Fruit fly (Drosophila melanogaster) whole organism, embryonic: ENCODE data around the gene nanos.

Experiments
- Aef1 ChIP-seq: fragments of 200-800 bp; sonication (Bioruptor generic); IDR thresholded peaks from 3 replicates; pipeline ENCODE4 v1.3.6; 2022; ENCODE audit warnings: missing biosample characterization, missing genetic modification characterization
- C15 ChIP-seq: fragments of 200-800 bp; sonication (Bioruptor generic); IDR thresholded peaks from 3 replicates; pipeline ENCODE4 v1.3.6; 2022; ENCODE audit warnings: missing biosample characterization, missing genetic modification characterization
- CG1024 ChIP-seq: fragments of 200-800 bp; sonication (Bioruptor generic); IDR thresholded peaks from 2 replicates; pipeline ENCODE4 v1.3.6; 2022; ENCODE audit warnings: missing biosample characterization, missing genetic modification characterization
- CG10267 ChIP-seq: fragments of 200-800 bp; sonication (Bioruptor generic); optimal IDR thresholded peaks from 2 replicates; lab custom pipeline; 2018; ENCODE audit warnings: missing biosample characterization, mild to moderate bottlenecking, missing genetic modification characterization, moderate library complexity
- CG10274 ChIP-seq: fragments of 200-800 bp; sonication (Bioruptor generic); optimal IDR thresholded peaks from 3 replicates; lab custom pipeline; 2017; ENCODE audit warnings: missing biosample characterization, mild to moderate bottlenecking, missing genetic modification characterization
- CG10321 ChIP-seq: fragments of 200-800 bp; sonication (Bioruptor generic); IDR thresholded peaks from 2 replicates; pipeline ENCODE4 v1.3.6; 2022; ENCODE audit warnings: missing biosample characterization, missing genetic modification characterization
- CG10431 ChIP-seq: fragments of 200-800 bp; sonication (Bioruptor generic); optimal IDR thresholded peaks from 3 replicates; lab custom pipeline; 2018; ENCODE audit warnings: missing biosample characterization, mild to moderate bottlenecking, missing genetic modification characterization
- CG10654 ChIP-seq: fragments of 200-800 bp; sonication (Bioruptor generic); optimal IDR thresholded peaks from 2 replicates; lab custom pipeline; 2016; ENCODE audit warnings: missing biosample characterization, missing genetic modification characterization
- CG11398 ChIP-seq: fragments of 200-800 bp; sonication (Bioruptor generic); optimal IDR thresholded peaks from 2 replicates; lab custom pipeline; 2016; ENCODE audit warnings: missing biosample characterization, missing genetic modification characterization
- CG13775 ChIP-seq: fragments of 200-800 bp; sonication (Bioruptor generic); optimal IDR thresholded peaks from 3 replicates; lab custom pipeline; 2017; ENCODE audit warnings: missing biosample characterization, mild to moderate bottlenecking, missing genetic modification characterization
- CG13894 ChIP-seq: fragments of 200-800 bp; sonication (Bioruptor generic); optimal IDR thresholded peaks from 3 replicates; lab custom pipeline; 2018; ENCODE audit warnings: missing biosample characterization, mild to moderate bottlenecking, missing genetic modification characterization, moderate library complexity
- CG15011 ChIP-seq: fragments of 200-800 bp; sonication (Bioruptor generic); optimal IDR thresholded peaks from 3 replicates; lab custom pipeline; 2018; ENCODE audit warnings: missing biosample characterization, mild to moderate bottlenecking, missing genetic modification characterization
- CG15514 ChIP-seq: fragments of 200-800 bp; sonication (Bioruptor generic); optimal IDR thresholded peaks from 3 replicates; lab custom pipeline; 2017; ENCODE audit warnings: missing biosample characterization, missing genetic modification characterization, mild to moderate bottlenecking, moderate library complexity, missing genetic modification reagents
- CG16779 ChIP-seq: fragments of 200-800 bp; sonication (Bioruptor generic); IDR thresholded peaks from 2 replicates; pipeline ENCODE4 v1.3.6; 2022; ENCODE audit warnings: missing biosample characterization, missing genetic modification characterization
- CG18262 ChIP-seq: fragments of 200-800 bp; optimal IDR thresholded peaks from 3 replicates; lab custom pipeline; 2019; ENCODE audit warnings: missing biosample characterization, mild to moderate bottlenecking, missing genetic modification characterization, moderate library complexity
- CG1832 ChIP-seq: fragments of 200-800 bp; sonication (Bioruptor generic); optimal IDR thresholded peaks from 2 replicates; lab custom pipeline; 2017; ENCODE audit warnings: missing biosample characterization, mild to moderate bottlenecking, missing genetic modification characterization, inconsistent platforms
- CG18619 ChIP-seq: fragments of 200-800 bp; sonication (Bioruptor generic); optimal IDR thresholded peaks from 3 replicates; lab custom pipeline; 2017; ENCODE audit warnings: missing biosample characterization, mild to moderate bottlenecking, missing genetic modification characterization
- CG31441 ChIP-seq: fragments of 200-800 bp; sonication (Bioruptor generic); IDR thresholded peaks from 2 replicates; pipeline ENCODE4 v1.3.6; 2022; ENCODE audit warnings: missing biosample characterization, missing genetic modification characterization
- CG33213 ChIP-seq: fragments of 200-800 bp; sonication (Bioruptor generic); optimal IDR thresholded peaks from 3 replicates; lab custom pipeline; 2016; ENCODE audit warnings: missing biosample characterization, missing genetic modification characterization
- CG7928 ChIP-seq: fragments of 200-800 bp; sonication (Bioruptor generic); optimal IDR thresholded peaks from 2 replicates; lab custom pipeline; 2017; ENCODE audit warnings: missing biosample characterization, mild to moderate bottlenecking, missing genetic modification characterization
- CG8290 ChIP-seq, 3 experiments: fragments of 200-800 bp; sonication (Bioruptor generic); optimal IDR thresholded peaks; 2 replicates each; lab custom pipeline; 2016 to 2019; ENCODE audit warnings: missing biosample characterization in 3 of 3, missing genetic modification characterization in 3 of 3, mild to moderate bottlenecking in 2 of 3, moderate library complexity in 1 of 3
- CG8944 ChIP-seq: fragments of 200-800 bp; sonication (Bioruptor generic); optimal IDR thresholded peaks from 3 replicates; lab custom pipeline; 2016; ENCODE audit warnings: missing biosample characterization, missing genetic modification characterization
- Dad ChIP-seq: fragments of 200-800 bp; sonication (Bioruptor generic); optimal IDR thresholded peaks from 3 replicates; lab custom pipeline; 2016; ENCODE audit warnings: missing biosample characterization, missing genetic modification characterization
- Drgx ChIP-seq: fragments of 200-800 bp; sonication (Bioruptor generic); IDR thresholded peaks from 2 replicates; pipeline ENCODE4 v1.3.6; 2022; ENCODE audit warnings: missing biosample characterization, missing genetic modification characterization
- Ets97D ChIP-seq: fragments of 200-800 bp; sonication (Bioruptor generic); optimal IDR thresholded peaks from 3 replicates; lab custom pipeline; 2016; ENCODE audit warnings: missing biosample characterization, missing genetic modification characterization
- HmgZ ChIP-seq: fragments of 200-800 bp; sonication (Bioruptor generic); optimal IDR thresholded peaks from 2 replicates; lab custom pipeline; 2018; ENCODE audit warnings: missing biosample characterization, mild to moderate bottlenecking, missing genetic modification characterization
- Hr78 ChIP-seq, 2 experiments: fragments of 200-800 bp in 1 of 2; fragments of >200 bp in 1 of 2; sonication (Bioruptor generic) in 1 of 2; optimal IDR thresholded peaks; 2 replicates each; lab custom pipeline; 2017 to 2019; ENCODE audit warnings: missing biosample characterization in 2 of 2, missing genetic modification characterization in 2 of 2, mild to moderate bottlenecking in 1 of 2, moderate library complexity in 1 of 2
- Ravus ChIP-seq: fragments of 200-800 bp; sonication (Bioruptor generic); IDR thresholded peaks from 2 replicates; pipeline ENCODE4 v1.3.6; 2022; ENCODE audit warnings: missing biosample characterization, missing genetic modification characterization
- Scr ChIP-seq: fragments of 200-800 bp; sonication (Bioruptor generic); IDR thresholded peaks from 2 replicates; pipeline ENCODE4 v1.3.6; 2022; ENCODE audit warnings: missing biosample characterization, missing genetic modification characterization; ENCODE audit not compliant: partially characterized antibody
- YL-1 ChIP-seq: fragments of 200-800 bp; sonication (Bioruptor generic); optimal IDR thresholded peaks from 3 replicates; lab custom pipeline; 2017; ENCODE audit warnings: missing biosample characterization, mild to moderate bottlenecking, missing genetic modification characterization
- ato ChIP-seq: fragments of 200-800 bp; sonication (Bioruptor generic); IDR thresholded peaks from 2 replicates; pipeline ENCODE4 v1.3.6; 2022; ENCODE audit warnings: missing biosample characterization, missing genetic modification characterization; ENCODE audit not compliant: partially characterized antibody
- bcd ChIP-seq: fragments of 200-800 bp; sonication (Bioruptor generic); optimal IDR thresholded peaks from 2 replicates; lab custom pipeline; 2017; ENCODE audit warnings: missing biosample characterization, mild to moderate bottlenecking, missing genetic modification characterization
- chinmo ChIP-seq: fragments of 200-800 bp; sonication (Bioruptor generic); IDR thresholded peaks from 4 replicates; pipeline ENCODE4 v1.3.6; 2022; ENCODE audit warnings: missing biosample characterization, missing genetic modification characterization; ENCODE audit not compliant: partially characterized antibody
- crc ChIP-seq: fragments of 200-800 bp; sonication (Bioruptor generic); optimal IDR thresholded peaks from 2 replicates; lab custom pipeline; 2016; ENCODE audit warnings: missing biosample characterization, missing genetic modification characterization
- dimm ChIP-seq: fragments of 200-800 bp; sonication (Bioruptor generic); IDR thresholded peaks from 2 replicates; pipeline ENCODE4 v1.3.6; 2022; ENCODE audit warnings: missing biosample characterization, missing genetic modification characterization
- dpn ChIP-seq, 2 experiments: fragments of 200-800 bp; sonication (Bioruptor generic); optimal IDR thresholded peaks; 3 replicates each; lab custom pipeline; 2016; ENCODE audit warnings: missing biosample characterization in 2 of 2, missing genetic modification characterization in 2 of 2
- gro ChIP-seq: fragments of 200-800 bp; sonication (Bioruptor generic); optimal IDR thresholded peaks from 2 replicates; lab custom pipeline; 2016; ENCODE audit warnings: missing biosample characterization, missing genetic modification characterization
- hb ChIP-seq: fragments of 200-800 bp; sonication (Bioruptor generic); IDR thresholded peaks from 3 replicates; pipeline ENCODE4 v1.3.6; 2022; ENCODE audit warnings: missing biosample characterization, missing genetic modification characterization; ENCODE audit not compliant: partially characterized antibody
- jigr1 ChIP-seq: fragments of 200-800 bp; sonication (Bioruptor generic); IDR thresholded peaks from 3 replicates; pipeline ENCODE4 v1.3.6; 2022; ENCODE audit warnings: missing biosample characterization, missing genetic modification characterization
- ken ChIP-seq: fragments of 200-800 bp; sonication (Bioruptor generic); IDR thresholded peaks from 3 replicates; pipeline ENCODE4 v1.3.6; 2022; ENCODE audit warnings: missing biosample characterization, missing genetic modification characterization
- otp ChIP-seq: fragments of 200-800 bp; sonication (Bioruptor generic); IDR thresholded peaks from 3 replicates; pipeline ENCODE4, ENCODE4 v1.3.6; 2022; ENCODE audit warnings: missing biosample characterization, missing genetic modification characterization
- prd ChIP-seq, 3 experiments: fragments of >200 bp in 2 of 3; fragments of 200-800 bp in 1 of 3; sonication (Bioruptor generic) in 1 of 3; optimal IDR thresholded peaks in 2 of 3; IDR thresholded peaks in 1 of 3; 2 replicates in 2 of 3; 3 replicates in 1 of 3; pipeline versions ENCODE4 v1.3.6 to Lab custom; 2017 to 2022; ENCODE audit warnings: missing biosample characterization in 1 of 3, missing genetic modification characterization in 1 of 3
- ro ChIP-seq: fragments of 200-800 bp; sonication (Bioruptor generic); IDR thresholded peaks from 2 replicates; pipeline ENCODE4 v1.3.6; 2022; ENCODE audit warnings: missing biosample characterization, missing genetic modification characterization
- salm ChIP-seq: fragments of 200-800 bp; sonication (Bioruptor generic); optimal IDR thresholded peaks from 2 replicates; lab custom pipeline; 2018; ENCODE audit warnings: missing biosample characterization, mild to moderate bottlenecking, missing genetic modification characterization
- sqz ChIP-seq: fragments of 200-800 bp; sonication (Bioruptor generic); optimal IDR thresholded peaks from 3 replicates; lab custom pipeline; 2018; ENCODE audit warnings: missing biosample characterization, mild to moderate bottlenecking, missing genetic modification characterization
- tin ChIP-seq: fragments of 200-800 bp; sonication (Bioruptor generic); optimal IDR thresholded peaks from 3 replicates; lab custom pipeline; 2016; ENCODE audit warnings: missing biosample characterization, missing genetic modification characterization
- toy ChIP-seq: fragments of 200-800 bp; sonication (Bioruptor generic); IDR thresholded peaks from 2 replicates; pipeline ENCODE4 v1.3.6; 2022; ENCODE audit warnings: missing biosample characterization, missing genetic modification characterization
- wek ChIP-seq: fragments of 200-800 bp; sonication (Bioruptor generic); optimal IDR thresholded peaks from 3 replicates; lab custom pipeline; 2018; ENCODE audit warnings: missing biosample characterization, mild to moderate bottlenecking, missing genetic modification characterization, moderate library complexity

nanos gene

dm6 chr3R:19156670-19157402 is at the start of gene nanos (continued):
- TF ChIP-seq tin (GFP tag; lab: Kevin White, UChicago): peak; percentile 67
- peak; percentile 66 for TF ChIP-seq CG11398 (GFP tag; lab: Kevin White, UChicago)
- TF ChIP-seq CG8944 (GFP tag; lab: Kevin White, UChicago): peak; percentile 56
- peak; percentile 42; the same call in 1 of the 2 replicates for TF ChIP-seq CG1024 (GFP tag; lab: Robert Waterston, UW)
- peak; percentile 75 to 77 for TF ChIP-seq dpn (GFP tag; optimal IDR thresholded peaks at IDR 0.05; lab: Kevin White, UChicago)
- TF ChIP-seq hb (GFP tag; lab: Robert Waterston, UW): peak; percentile 98
- no peak for TF ChIP-seq CG1832 (GFP tag; lab: Kevin White, UChicago)
- TF ChIP-seq CG10321 (GFP tag; lab: Robert Waterston, UW): 0 out of 2 replicates have a peak, but pooled peaks have one; percentile 29
- TF ChIP-seq CG7928 (GFP tag; lab: Kevin White, UChicago): peak; percentile 45
- TF ChIP-seq CG31441: peak; percentile 69
- no peak for TF ChIP-seq sqz (GFP tag; lab: Kevin White, UChicago)
- peak; percentile 56 for TF ChIP-seq CG13894 (tag; lab: Kevin White, UChicago)
- TF ChIP-seq CG13775: peak; percentile 53
- TF ChIP-seq gro (GFP tag; lab: Kevin White, UChicago): peak; percentile 87
- TF ChIP-seq chinmo: peak; percentile 97
- TF ChIP-seq CG15011 (GFP tag; lab: Kevin White, UChicago): no peak
- peak; percentile 94 for TF ChIP-seq CG15514 (GFP tag; lab: Kevin White, UChicago)
- TF ChIP-seq CG10654 (GFP tag; lab: Kevin White, UChicago): peak; percentile 18
- TF ChIP-seq bcd (GFP tag; lab: Kevin White, UChicago): peak; percentile 86
- TF ChIP-seq toy (GFP tag; lab: Robert Waterston, UW): peak; percentile 12; the same call in 1 of the 2 replicates
- peak; percentile 81 for TF ChIP-seq YL-1 (GFP tag; lab: Kevin White, UChicago)
- peak; percentile 93 for TF ChIP-seq HmgZ (tag; lab: Kevin White, UChicago)
- peak; percentile 69 for TF ChIP-seq CG8290 (GFP tag; optimal IDR thresholded peaks at IDR 0.05; lab: Kevin White, UChicago)
- peak in 1 of 2 experiments; percentile 90 for TF ChIP-seq CG8290 (tag; optimal IDR thresholded peaks at IDR 0.05; lab: Kevin White, UChicago)
- peak; percentile 98 for TF ChIP-seq ato
- peak; percentile 47 for TF ChIP-seq CG18619 (GFP tag; lab: Kevin White, UChicago)
- peak; percentile 80 for TF ChIP-seq Dad
- no peak for TF ChIP-seq jigr1
- TF ChIP-seq Hr78 (GFP tag; optimal IDR thresholded peaks at IDR 0.05; lab: Kevin White, UChicago): peak in 1 of 2 experiments; percentile 57
- TF ChIP-seq CG10267: peak; percentile 98
- no peak for TF ChIP-seq crc (GFP tag; lab: Kevin White, UChicago)
- no peak for TF ChIP-seq CG10274 (GFP tag; lab: Kevin White, UChicago)
- no peak for TF ChIP-seq otp (GFP tag; lab: Robert Waterston, UW)
- TF ChIP-seq Scr: peak; percentile 98
- no peak for TF ChIP-seq ro (GFP tag; lab: Robert Waterston, UW)
- TF ChIP-seq ken: peak; percentile 73; the same call in 2 of the 3 replicates
- TF ChIP-seq CG33213: peak; percentile 69
- TF ChIP-seq CG10431: peak; percentile 1
- no peak for TF ChIP-seq Ravus (GFP tag; lab: Robert Waterston, UW)
- TF ChIP-seq CG16779 (GFP tag; lab: Robert Waterston, UW): peak; percentile 71
- no peak for TF ChIP-seq prd (optimal IDR thresholded peaks at IDR 0.05; lab: Kevin White, UChicago)
- peak; percentile 64 for TF ChIP-seq prd (GFP tag; IDR thresholded peaks at IDR 0.05; lab: Robert Waterston, UW)
- peak; percentile 29; the same call in 1 of the 2 replicates for TF ChIP-seq Drgx
- TF ChIP-seq CG18262 (tag; lab: Kevin White, UChicago): peak; percentile 26
- TF ChIP-seq Aef1 (GFP tag; lab: Robert Waterston, UW): peak; percentile 49; the same call in 1 of the 3 replicates
- TF ChIP-seq Ets97D (GFP tag; lab: Kevin White, UChicago): peak; percentile 86
- no peak for TF ChIP-seq C15 (GFP tag; lab: Robert Waterston, UW)
- no peak for TF ChIP-seq salm (tag; lab: Kevin White, UChicago)
- TF ChIP-seq dimm (GFP tag; lab: Robert Waterston, UW): no peak
- TF ChIP-seq wek (GFP tag; lab: Kevin White, UChicago): peak; percentile 36
